Worm (Caenorhabditis elegans) whole organism, late embryonic: ENCODE measurements around the gene ftr-1.

ENCODE experiments used
- Y22D7AL.16 ChIP-seq: sonication (generic microtip); optimal IDR thresholded peaks from 2 replicates; lab custom pipeline; 2016; ENCODE audit warnings: missing genetic modification characterization, missing compliant biosample characterization
- ama-1 ChIP-seq: fragments of 150-350 bp; optimal IDR thresholded peaks from 2 replicates; lab custom pipeline; 2014
- ceh-2 ChIP-seq: sonication (generic microtip); optimal IDR thresholded peaks from 2 replicates; lab custom pipeline; 2016; ENCODE audit warnings: missing genotype, missing genetic modification characterization, missing compliant biosample characterization
- dve-1 ChIP-seq: sonication (generic microtip); optimal IDR thresholded peaks from 2 replicates; lab custom pipeline; 2017; ENCODE audit warnings: antibody characterized with exemption, mild to moderate bottlenecking, missing genetic modification characterization, missing compliant biosample characterization
- elt-2 ChIP-seq: sonication (generic microtip); optimal IDR thresholded peaks from 2 replicates; lab custom pipeline; 2016; ENCODE audit warnings: missing genetic modification reagents, missing genetic modification characterization, missing compliant biosample characterization
- fkh-10 ChIP-seq: fragments of 150-350 bp; optimal IDR thresholded peaks from 2 replicates; lab custom pipeline; 2014; ENCODE audit warnings: missing biosample characterization, missing genetic modification reagents, missing genetic modification characterization
- hlh-13 ChIP-seq: fragments of 200-800 bp; sonication (Bioruptor generic); optimal IDR thresholded peaks from 2 replicates; lab custom pipeline; 2018; ENCODE audit warnings: mild to moderate bottlenecking, missing genetic modification characterization, missing compliant biosample characterization
- hlh-30 ChIP-seq: sonication (generic microtip); optimal IDR thresholded peaks from 2 replicates; lab custom pipeline; 2017; ENCODE audit warnings: antibody characterized with exemption, missing genetic modification characterization, missing compliant biosample characterization; ENCODE audit not compliant: insufficient read depth
- nhr-11 ChIP-seq: fragments of 150-350 bp; optimal IDR thresholded peaks from 2 replicates; lab custom pipeline; 2014; ENCODE audit warnings: missing biosample characterization, missing genetic modification characterization
- npax-4 ChIP-seq: sonication (generic microtip); optimal IDR thresholded peaks from 2 replicates; lab custom pipeline; 2016; ENCODE audit warnings: missing genetic modification characterization, missing compliant biosample characterization
- pros-1 ChIP-seq: fragments of 150-350 bp; optimal IDR thresholded peaks from 2 replicates; lab custom pipeline; 2014; ENCODE audit warnings: missing biosample characterization, missing genetic modification reagents, missing genetic modification characterization
- unc-3 ChIP-seq, 2 experiments: fragments of 200-800 bp in 1 of 2; sonication (Bioruptor generic) in 1 of 2; sonication (generic microtip) in 1 of 2; conservative IDR thresholded peaks in 1 of 2; optimal IDR thresholded peaks in 1 of 2; 2 replicates each; pipeline versions ENCODE4 v1.3.6 to Lab custom; 2016 to 2022; ENCODE audit warnings: missing compliant biosample characterization in 2 of 2, missing genetic modification characterization in 2 of 2, missing genetic modification reagents in 1 of 2
- ztf-16 ChIP-seq: sonication (generic microtip); optimal IDR thresholded peaks from 2 replicates; lab custom pipeline; 2017; ENCODE audit warnings: missing genetic modification characterization, missing compliant biosample characterization

ce11 chrV:20164059-20164892, 32.5 kb upstream of the ftr-1 start, which contains the start of gene F19B2.5:
- TF ChIP-seq hlh-30 (tag; lab: Kevin White, UChicago) (no peak), fkh-10 (GFP tag; lab: Kevin White, UChicago) (no peak), ama-1 (no peak), Y22D7AL.16 (no peak), nhr-11 (no peak), elt-2 (peak; percentile 69), npax-4 (tag; lab: Kevin White, UChicago) (no peak), ztf-16 (tag; lab: Kevin White, UChicago) (no peak), pros-1 (no peak), unc-3 (GFP tag; conservative IDR thresholded peaks at IDR 0.05; lab: Robert Waterston, UW) (no peak), unc-3 (tag; optimal IDR thresholded peaks at IDR 0.05; lab: Kevin White, UChicago) (no peak), hlh-13 (GFP tag; lab: Kevin White, UChicago) (no peak), ceh-2 (no peak), dve-1 (no peak)
